Fruit fly (Drosophila melanogaster) ovary, adult (tissue): ENCODE data around the gene CG12991.
A peak's percentile ranks its signal among the peaks of the same experiment; 100 is the strongest.

Source experiments
- CG17801 ChIP-seq: fragments of 200-800 bp; optimal IDR thresholded peaks from 2 replicates; lab custom pipeline; 2019; ENCODE audit warnings: missing biosample characterization, mild to moderate bottlenecking, missing genetic modification characterization, moderate library complexity; ENCODE audit not compliant: partially characterized antibody

CG12991 gene

dm6 chrX:17579782-17580451 lies at the start of gene CG12991:
Gene CG12991, plus strand, starts transcription at chrX:17579861.
- TF ChIP-seq CG17801 (GFP tag; lab: Kevin White, UChicago): no peak

dm6 chrX:17531549-17532131 lies 48.0 kb upstream of the CG12991 start:
- peak; percentile 70 for TF ChIP-seq CG17801 (GFP tag; lab: Kevin White, UChicago)

dm6 chrX:17532158-17532557 lies 47.5 kb upstream of the CG12991 start:
- TF ChIP-seq CG17801 (GFP tag; lab: Kevin White, UChicago): peak; percentile 43

DNA sequence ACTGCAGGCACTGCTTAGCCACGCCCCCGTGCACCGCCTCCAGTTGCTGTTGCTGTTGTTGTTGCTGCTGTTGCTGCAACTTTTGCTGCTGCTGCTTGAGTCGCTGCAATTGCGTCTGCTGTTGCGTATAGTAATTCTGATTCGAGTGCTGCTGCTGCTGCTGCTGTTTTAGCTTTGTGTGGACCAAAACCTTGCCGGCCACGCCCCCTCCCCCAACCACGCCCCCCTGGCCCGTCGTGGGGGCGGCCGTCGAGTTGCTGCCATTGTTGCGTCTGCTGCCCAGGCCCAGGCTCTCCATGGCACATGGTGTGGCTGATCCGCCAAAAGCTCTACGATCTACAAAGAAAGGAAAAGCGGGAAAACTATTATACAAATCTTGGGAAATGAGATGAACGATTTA lies 45.3 kb upstream of the CG12991 start:
- no peak for TF ChIP-seq CG17801 (GFP tag; lab: Kevin White, UChicago)

DNA sequence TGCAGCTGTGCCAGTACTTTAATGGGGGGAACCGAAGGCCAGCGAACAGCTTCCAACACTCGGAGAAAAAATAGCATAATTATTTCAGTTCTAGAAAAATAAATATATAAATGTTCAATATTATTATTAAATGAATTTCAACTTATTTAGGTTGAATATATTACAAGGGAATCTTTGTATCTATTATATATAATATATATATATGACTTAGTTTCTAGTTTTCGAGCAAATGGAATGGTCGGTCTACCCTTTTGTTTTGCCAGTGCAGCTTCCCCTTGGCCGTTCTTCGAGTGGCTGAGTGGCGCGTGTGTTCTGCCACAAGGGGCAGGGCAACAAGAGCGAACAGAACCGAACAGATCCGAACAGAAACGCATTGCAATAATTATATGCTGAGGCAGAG lies 42.4 kb upstream of the CG12991 start:
- TF ChIP-seq CG17801 (GFP tag; lab: Kevin White, UChicago): no peak

dm6 chrX:17538410-17538809 lies 41.3 kb upstream of the CG12991 start:
- no peak for TF ChIP-seq CG17801 (GFP tag; lab: Kevin White, UChicago)

DNA sequence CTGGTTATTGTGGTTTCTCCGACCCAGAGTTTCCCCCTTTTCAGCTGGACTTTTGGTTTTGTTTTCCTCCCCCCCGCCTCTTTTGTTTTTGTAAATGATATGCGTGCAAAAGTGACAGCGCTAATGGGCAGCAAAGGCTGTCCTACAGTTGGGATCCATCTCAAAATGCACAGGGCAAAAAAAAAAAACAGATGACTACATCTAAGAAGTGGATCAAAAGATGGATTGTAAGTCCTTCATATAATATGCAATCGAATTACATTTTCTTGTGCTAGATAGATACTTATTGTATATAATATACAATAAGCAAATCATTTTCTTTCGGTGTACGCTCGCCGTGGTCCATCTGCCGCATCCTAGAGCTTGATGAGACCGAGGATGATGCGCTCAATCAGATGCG lies 36.9 kb upstream of the CG12991 start:
- no peak for TF ChIP-seq CG17801 (GFP tag; lab: Kevin White, UChicago)

- TF ChIP-seq CG17801 (GFP tag; lab: Kevin White, UChicago): no peak
These were observed 36.3 kb upstream of the CG12991 start for dm6 chrX:17543324-17543723.

- no peak for TF ChIP-seq CG17801 (GFP tag; lab: Kevin White, UChicago)
These were observed 35.3 kb upstream of the CG12991 start for dm6 chrX:17544409-17544808.

dm6 chrX:17545580-17545979 lies 34.1 kb upstream of the CG12991 start:
- TF ChIP-seq CG17801 (GFP tag; lab: Kevin White, UChicago): no peak

DNA sequence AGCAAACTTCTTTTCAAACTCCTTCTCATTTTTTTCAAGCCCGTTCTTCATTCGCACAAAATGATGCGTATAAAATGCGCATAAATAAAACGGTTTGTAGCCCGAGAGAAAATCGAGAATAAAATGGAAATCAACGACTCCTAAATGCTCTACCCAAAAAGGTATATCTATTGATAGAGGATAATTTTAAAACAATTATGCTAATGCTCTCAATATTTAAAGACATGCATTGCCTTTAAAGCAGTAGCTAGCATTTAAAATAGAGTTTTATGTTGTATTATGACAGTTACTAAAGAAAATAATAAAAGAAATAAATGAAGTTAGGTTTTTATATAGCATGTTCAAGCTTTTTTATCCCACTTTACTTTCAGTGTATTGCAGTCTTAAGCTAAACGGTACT lies 29.4 kb upstream of the CG12991 start:
- no peak for TF ChIP-seq CG17801 (GFP tag; lab: Kevin White, UChicago)

DNA sequence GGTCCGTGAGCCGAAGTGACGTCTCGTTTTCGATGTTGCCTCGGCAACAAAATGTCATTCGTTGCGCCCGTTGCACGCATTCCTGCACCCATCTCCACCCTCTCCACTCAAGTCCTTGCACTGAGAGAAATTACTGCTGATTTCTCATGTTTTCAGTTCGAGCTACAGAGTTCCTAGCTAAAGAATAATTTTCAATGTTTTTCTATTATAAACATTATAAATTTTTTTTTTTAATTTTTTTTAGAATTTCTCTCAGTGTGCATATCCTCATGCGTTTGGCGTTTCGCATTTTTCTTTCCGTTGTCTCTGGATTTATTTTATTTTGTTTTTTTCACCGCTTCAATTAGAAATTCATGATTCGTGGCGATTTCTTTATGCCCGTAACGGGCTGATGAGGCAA lies 28.7 kb upstream of the CG12991 start:
- no peak for TF ChIP-seq CG17801 (GFP tag; lab: Kevin White, UChicago)

dm6 chrX:17555139-17555538 lies 24.5 kb upstream of the CG12991 start:
- no peak for TF ChIP-seq CG17801 (GFP tag; lab: Kevin White, UChicago)

DNA sequence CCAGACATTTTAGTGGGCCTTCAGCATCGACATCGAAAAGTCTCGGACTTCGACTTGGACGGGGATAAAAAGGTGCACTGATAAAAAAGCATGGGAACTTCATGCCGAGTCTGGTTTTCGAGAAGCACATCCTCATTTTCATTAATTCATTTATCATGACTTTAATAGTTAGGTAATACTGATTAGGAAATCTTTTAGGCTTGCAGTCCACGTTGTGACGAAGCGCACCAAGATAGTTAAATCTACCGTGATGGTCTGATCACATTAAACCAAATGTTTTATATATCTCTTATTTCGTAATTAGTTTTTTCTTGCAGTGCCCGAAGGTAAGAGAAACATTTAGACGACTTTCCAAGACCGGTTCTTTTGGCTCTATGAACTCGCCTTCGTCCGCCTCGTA lies 21.0 kb upstream of the CG12991 start:
- TF ChIP-seq CG17801 (GFP tag; lab: Kevin White, UChicago): no peak

DNA sequence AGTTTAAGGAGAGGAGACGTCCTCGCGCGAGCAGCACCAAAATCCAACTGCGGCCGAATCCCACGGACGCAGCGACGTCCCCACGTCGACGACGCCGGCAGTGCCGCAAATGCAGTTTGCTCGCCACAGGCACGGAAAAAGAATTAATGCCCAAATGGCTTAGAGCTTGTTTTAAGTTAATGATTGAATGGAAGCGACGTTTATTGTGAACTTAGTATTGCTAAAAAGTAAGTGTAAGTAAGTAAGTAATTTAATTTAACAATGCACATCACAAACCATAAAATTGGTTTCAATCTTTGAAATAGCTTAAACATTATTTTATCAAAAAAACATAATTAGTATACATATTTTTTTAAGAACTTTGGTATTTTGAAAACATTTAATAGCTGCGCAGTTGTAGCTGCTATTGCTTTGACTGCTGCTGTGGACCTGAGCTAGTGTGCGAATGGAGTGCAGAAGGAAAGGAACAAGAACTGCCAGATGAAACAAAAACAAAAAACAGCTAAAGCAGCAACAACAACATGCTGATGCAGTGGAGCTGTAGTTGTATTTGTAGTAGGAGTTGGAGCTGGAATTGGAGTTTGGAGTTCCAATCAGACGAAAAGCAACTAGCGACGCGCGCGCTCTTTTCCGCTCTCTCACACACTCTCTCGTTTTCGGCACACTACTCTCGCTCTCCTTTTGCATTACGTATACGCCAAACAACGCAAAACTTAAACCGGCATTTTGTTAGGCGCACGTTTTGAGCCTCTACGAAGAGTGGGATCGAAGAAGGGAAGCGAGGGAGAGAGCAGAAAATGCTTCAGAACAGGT lies 18.3 kb upstream of the CG12991 start, which contains the start of gene CG43658:
Gene CG43658, minus strand, starts transcription at position 51 of the 813 bp plus-strand sequence.
- TF ChIP-seq CG17801 (GFP tag; lab: Kevin White, UChicago): no peak

DNA sequence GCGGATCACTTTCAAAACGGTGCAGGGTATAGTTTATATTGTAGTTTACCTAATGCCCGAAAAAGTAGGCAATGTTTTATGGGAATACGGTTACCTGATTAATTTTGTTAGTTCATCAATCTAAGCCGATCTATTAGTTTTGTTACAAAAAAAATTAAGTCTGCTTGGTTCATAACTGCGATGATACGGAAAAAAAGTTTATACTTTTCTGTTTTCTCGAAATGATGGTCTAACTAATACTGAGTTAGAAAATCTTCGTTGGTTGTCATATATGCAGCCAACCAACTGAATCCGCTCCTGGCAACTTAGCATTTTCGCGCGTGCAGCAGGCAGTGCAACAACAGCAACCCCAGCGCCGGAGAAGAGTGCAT lies 17.7 kb upstream of the CG12991 start:
- no peak for TF ChIP-seq CG17801 (GFP tag; lab: Kevin White, UChicago)
